Worm (Caenorhabditis elegans) whole organism, L4 larva: Measurements from ENCODE around the gene kcnl-1.

Source experiments
- F37D6.2 ChIP-seq: sonication (generic microtip); optimal IDR thresholded peaks from 2 replicates; lab custom pipeline; 2016; ENCODE audit warnings: mild to moderate bottlenecking, missing genetic modification characterization, missing compliant biosample characterization
- T20F7.1 ChIP-seq: fragments of 200-800 bp; sonication (Bioruptor generic); optimal IDR thresholded peaks from 2 replicates; lab custom pipeline; 2018; ENCODE audit warnings: mild to moderate bottlenecking, missing genetic modification characterization, missing compliant biosample characterization
- Y5F2A.4 ChIP-seq: fragments of 200-800 bp; sonication (Bioruptor generic); optimal IDR thresholded peaks from 2 replicates; lab custom pipeline; 2018; ENCODE audit warnings: mild to moderate bottlenecking, missing genetic modification characterization, missing compliant biosample characterization
- aha-1 ChIP-seq: fragments of 150-350 bp; peaks from one replicate; lab custom pipeline; 2014; ENCODE audit warnings: missing biosample characterization, missing genetic modification characterization
- ama-1 ChIP-seq: fragments of 150-350 bp; optimal IDR thresholded peaks from 2 replicates; lab custom pipeline; 2014; ENCODE audit warnings: inconsistent platforms, mixed read lengths
- arid-1 ChIP-seq: fragments of 200-800 bp; sonication (Bioruptor generic); conservative IDR thresholded peaks from 2 replicates; pipeline ENCODE4 v1.3.6; 2022; ENCODE audit warnings: missing genetic modification reagents, missing genetic modification characterization, missing compliant biosample characterization
- attf-4 ChIP-seq: sonication (generic microtip); optimal IDR thresholded peaks from 3 replicates; lab custom pipeline; 2017; ENCODE audit warnings: missing biosample characterization, missing genetic modification characterization
- ceh-82 ChIP-seq: sonication (generic microtip); optimal IDR thresholded peaks from 2 replicates; lab custom pipeline; 2017; ENCODE audit warnings: missing biosample characterization, missing genetic modification characterization
- cey-2 ChIP-seq: sonication (generic microtip); optimal IDR thresholded peaks from 3 replicates; lab custom pipeline; 2017; ENCODE audit warnings: missing genetic modification characterization, mild to moderate bottlenecking, missing compliant biosample characterization, antibody characterized with exemption, borderline replicate concordance; ENCODE audit not compliant: insufficient read depth
- daf-12 ChIP-seq: fragments of 150-350 bp; optimal IDR thresholded peaks from 2 replicates; lab custom pipeline; 2014; ENCODE audit warnings: missing biosample characterization, missing genetic modification reagents, missing genetic modification characterization
- daf-16 ChIP-seq, 3 experiments: sonication (generic microtip); optimal IDR thresholded peaks; 2 replicates each; lab custom pipeline; 2016 to 2017; ENCODE audit warnings: missing genetic modification characterization in 3 of 3, missing genetic modification reagents in 3 of 3, mild to moderate bottlenecking in 2 of 3, missing compliant biosample characterization in 2 of 3, missing biosample characterization in 1 of 3, moderate library complexity in 1 of 3
- daf-19 ChIP-seq: fragments of 200-800 bp; sonication (Bioruptor generic); conservative IDR thresholded peaks from 2 replicates; pipeline ENCODE4 v1.3.6; 2022; ENCODE audit warnings: missing genetic modification characterization, missing compliant biosample characterization
- dpl-1 ChIP-seq: fragments of 150-350 bp; optimal IDR thresholded peaks from 2 replicates; lab custom pipeline; 2014; ENCODE audit warnings: missing biosample characterization, missing genetic modification reagents, missing genetic modification characterization
- duxl-1 ChIP-seq: sonication (generic microtip); optimal IDR thresholded peaks from 2 replicates; lab custom pipeline; 2016; ENCODE audit warnings: mild to moderate bottlenecking, missing genetic modification characterization, moderate library complexity, missing compliant biosample characterization; ENCODE audit not compliant: poor library complexity
- dve-1 ChIP-seq: sonication (generic microtip); optimal IDR thresholded peaks from 2 replicates; lab custom pipeline; 2017; ENCODE audit warnings: antibody characterized with exemption, mild to moderate bottlenecking, missing genetic modification characterization, missing compliant biosample characterization; ENCODE audit not compliant: insufficient read depth
- egl-43 ChIP-seq: fragments of 200-800 bp; sonication (Bioruptor generic); IDR thresholded peaks from 2 replicates; pipeline ENCODE4 v1.3.6; 2022; ENCODE audit warnings: missing genetic modification reagents, missing genetic modification characterization, missing compliant biosample characterization
- fkh-10 ChIP-seq: fragments of 150-350 bp; optimal IDR thresholded peaks from 2 replicates; lab custom pipeline; 2014; ENCODE audit warnings: missing biosample characterization, missing genetic modification reagents, missing genetic modification characterization
- gei-8 ChIP-seq: fragments of 200-800 bp; sonication (Bioruptor generic); optimal IDR thresholded peaks from 2 replicates; lab custom pipeline; 2018; ENCODE audit warnings: mild to moderate bottlenecking, missing genetic modification characterization, missing compliant biosample characterization
- hlh-11 ChIP-seq: fragments of 200-800 bp; sonication (Bioruptor generic); optimal IDR thresholded peaks from 2 replicates; lab custom pipeline; 2018; ENCODE audit warnings: mild to moderate bottlenecking, missing genetic modification characterization, missing compliant biosample characterization
- jun-1 ChIP-seq: fragments of 150-350 bp; optimal IDR thresholded peaks from 2 replicates; lab custom pipeline; 2014; ENCODE audit warnings: missing biosample characterization, missing genetic modification reagents, missing genetic modification characterization
- lin-29 ChIP-seq: fragments of 200-800 bp; sonication (Bioruptor generic); IDR thresholded peaks from 2 replicates; pipeline ENCODE4 v1.3.6; 2022; ENCODE audit warnings: missing genetic modification reagents, missing genetic modification characterization, missing compliant biosample characterization
- lin-39 ChIP-seq: fragments of 150-350 bp; optimal IDR thresholded peaks from 2 replicates; lab custom pipeline; 2014; ENCODE audit warnings: missing biosample characterization, missing genetic modification reagents, missing genetic modification characterization
- lir-3 ChIP-seq: sonication (generic microtip); optimal IDR thresholded peaks from 2 replicates; lab custom pipeline; 2016; ENCODE audit warnings: mild to moderate bottlenecking, missing genetic modification characterization, missing compliant biosample characterization
- lsy-2 ChIP-seq, 2 experiments: fragments of 150-350 bp in 1 of 2; sonication (generic microtip) in 1 of 2; optimal IDR thresholded peaks; 2 replicates each; lab custom pipeline; 2014 to 2017; ENCODE audit warnings: missing biosample characterization in 2 of 2, missing genetic modification characterization in 2 of 2
- madf-5 ChIP-seq, 2 experiments: fragments of 200-800 bp; sonication (Bioruptor generic); IDR thresholded peaks; 2 replicates each; pipeline ENCODE4 v1.3.6; 2022; ENCODE audit warnings: missing compliant biosample characterization in 2 of 2, missing genetic modification characterization in 2 of 2
- madf-9 ChIP-seq: fragments of 200-800 bp; sonication (Bioruptor generic); conservative IDR thresholded peaks from 2 replicates; pipeline ENCODE4 v1.3.6; 2022; ENCODE audit warnings: missing genetic modification reagents, missing genetic modification characterization, missing compliant biosample characterization
- mdt-29 ChIP-seq: fragments of 200-800 bp; sonication (Bioruptor generic); IDR thresholded peaks from 2 replicates; pipeline ENCODE4 v1.3.6; 2022; ENCODE audit warnings: missing genetic modification reagents, missing genetic modification characterization, missing compliant biosample characterization
- mep-1 ChIP-seq: fragments of 150-350 bp; sonication (generic microtip); optimal IDR thresholded peaks from 3 replicates; lab custom pipeline; 2014; ENCODE audit warnings: missing biosample characterization, missing genetic modification characterization
- mxl-2 ChIP-seq: fragments of 200-800 bp; sonication (Bioruptor generic); conservative IDR thresholded peaks from 2 replicates; pipeline ENCODE4 v1.3.6; 2022; ENCODE audit warnings: missing genetic modification reagents, missing genetic modification characterization, missing compliant biosample characterization
- mxl-3 ChIP-seq: fragments of 200-800 bp; sonication (Bioruptor generic); optimal IDR thresholded peaks from 2 replicates; lab custom pipeline; 2018; ENCODE audit warnings: mild to moderate bottlenecking, missing genetic modification characterization, missing compliant biosample characterization
- nhr-10 ChIP-seq: fragments of 150-350 bp; optimal IDR thresholded peaks from 2 replicates; lab custom pipeline; 2014; ENCODE audit warnings: missing biosample characterization, missing genetic modification characterization
- nhr-11 ChIP-seq: fragments of 150-350 bp; optimal IDR thresholded peaks from 2 replicates; lab custom pipeline; 2014; ENCODE audit warnings: missing biosample characterization, missing genetic modification characterization
- nhr-25 ChIP-seq: sonication (generic microtip); optimal IDR thresholded peaks from 2 replicates; lab custom pipeline; 2017; ENCODE audit warnings: missing genetic modification characterization, mild to moderate bottlenecking, missing compliant biosample characterization, antibody characterized with exemption, moderate library complexity, borderline replicate concordance; ENCODE audit not compliant: insufficient read depth
- nhr-41 ChIP-seq: fragments of 200-800 bp; sonication (Bioruptor generic); IDR thresholded peaks from 2 replicates; pipeline ENCODE4 v1.3.6; 2022; ENCODE audit warnings: missing genetic modification reagents, missing genetic modification characterization, missing compliant biosample characterization
- nhr-42 ChIP-seq: fragments of 200-800 bp; sonication (Bioruptor generic); IDR thresholded peaks from 2 replicates; pipeline ENCODE4 v1.3.6; 2022; ENCODE audit warnings: missing genetic modification characterization, missing compliant biosample characterization
- nhr-48 ChIP-seq: sonication (generic microtip); optimal IDR thresholded peaks from 2 replicates; lab custom pipeline; 2016; ENCODE audit warnings: mild to moderate bottlenecking, missing genetic modification characterization, missing compliant biosample characterization
- nhr-6 ChIP-seq: fragments of 150-350 bp; optimal IDR thresholded peaks from 2 replicates; lab custom pipeline; 2014; ENCODE audit warnings: missing biosample characterization, missing genetic modification characterization
- nhr-77 ChIP-seq: fragments of 150-350 bp; optimal IDR thresholded peaks from 2 replicates; lab custom pipeline; 2014; ENCODE audit warnings: missing biosample characterization, missing genetic modification characterization
- saeg-2 ChIP-seq: fragments of 200-800 bp; sonication (Bioruptor generic); IDR thresholded peaks from 2 replicates; pipeline ENCODE4 v1.3.6; 2022; ENCODE audit warnings: missing genetic modification reagents, missing genetic modification characterization, missing compliant biosample characterization
- sdz-12 ChIP-seq: fragments of 200-800 bp; sonication (Bioruptor generic); optimal IDR thresholded peaks from 2 replicates; lab custom pipeline; 2018; ENCODE audit warnings: mild to moderate bottlenecking, missing genetic modification characterization, missing compliant biosample characterization
- set-16 ChIP-seq: fragments of 200-800 bp; sonication (Bioruptor generic); IDR thresholded peaks from 2 replicates; pipeline ENCODE4 v1.3.6; 2022; ENCODE audit warnings: missing genetic modification reagents, missing genetic modification characterization, missing compliant biosample characterization
- spr-1 ChIP-seq: sonication (generic microtip); optimal IDR thresholded peaks from 2 replicates; lab custom pipeline; 2016; ENCODE audit warnings: mild to moderate bottlenecking, missing genetic modification characterization, missing compliant biosample characterization
- unc-62 ChIP-seq, 3 experiments: fragments of 150-350 bp in 1 of 3; sonication (generic microtip); optimal IDR thresholded peaks in 2 of 3; peaks in 1 of 3; 1 replicate in 1 of 3; 2 replicates in 2 of 3; lab custom pipeline; 2014 to 2017; ENCODE audit warnings: missing biosample characterization in 3 of 3, missing genetic modification characterization in 3 of 3, missing genetic modification reagents in 3 of 3, missing genotype in 1 of 3
- zfp-3 ChIP-seq: fragments of 200-800 bp; sonication (Bioruptor generic); conservative IDR thresholded peaks from 2 replicates; pipeline ENCODE4 v1.3.6; 2022; ENCODE audit warnings: missing genetic modification reagents, missing genetic modification characterization, missing compliant biosample characterization
- zip-2 ChIP-seq: fragments of 150-350 bp; optimal IDR thresholded peaks from 2 replicates; lab custom pipeline; 2014; ENCODE audit warnings: missing biosample characterization, missing genetic modification characterization
- ztf-11 ChIP-seq: fragments of 150-350 bp; optimal IDR thresholded peaks from 2 replicates; lab custom pipeline; 2014; ENCODE audit warnings: missing biosample characterization, missing genetic modification characterization

kcnl-1 gene

DNA sequence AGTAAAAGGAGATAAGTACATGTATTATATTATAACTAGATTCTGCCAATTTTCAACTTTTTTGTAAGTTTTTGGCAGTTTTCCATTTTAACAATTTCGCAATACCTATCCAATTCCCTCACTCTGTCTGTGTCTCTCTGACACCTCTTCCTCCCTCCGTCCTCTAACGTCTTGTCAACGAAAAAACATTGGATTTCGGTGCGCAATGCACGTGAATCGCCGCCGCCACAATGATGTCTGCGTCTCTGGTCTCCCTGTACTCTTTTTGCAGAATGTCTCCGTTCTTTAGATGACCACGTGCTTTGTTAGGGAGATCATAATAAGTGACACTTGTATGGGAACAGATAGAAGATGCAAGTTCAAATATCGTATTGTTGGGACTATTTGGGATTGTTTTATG, 36.0 kb upstream of the kcnl-1 start (continued):
- TF ChIP-seq cey-2 (tag; lab: Kevin White, UChicago), result peak; percentile 93
- peak; percentile 60 for TF ChIP-seq set-16
- no peak for TF ChIP-seq arid-1
- TF ChIP-seq unc-62 (GFP tag; optimal IDR thresholded peaks at IDR 0.05 in 1 of 2; lab: Kevin White, UChicago), result peak in 1 of 2 experiments; percentile 100
- TF ChIP-seq unc-62 (tag; optimal IDR thresholded peaks at IDR 0.05; lab: Kevin White, UChicago), result peak; percentile 83
- TF ChIP-seq mxl-3 (GFP tag; lab: Kevin White, UChicago), result peak; percentile 97
- peak; percentile 90 for TF ChIP-seq nhr-77 (tag; lab: Kevin White, UChicago)
- peak; percentile 82 for TF ChIP-seq fkh-10 (GFP tag; lab: Kevin White, UChicago)
- TF ChIP-seq nhr-25 (tag; lab: Kevin White, UChicago), result peak; percentile 95
- TF ChIP-seq lir-3 (tag; lab: Kevin White, UChicago), result no peak
- TF ChIP-seq attf-4 (tag; lab: Kevin White, UChicago), result no peak
- TF ChIP-seq aha-1 (tag; lab: Kevin White, UChicago), result peak; percentile 99
- TF ChIP-seq mdt-29, result peak; percentile 84
- peak in 1 of 2 experiments; percentile 66; a peak in 1 of 4 replicates for TF ChIP-seq madf-5 (GFP tag; IDR thresholded peaks at IDR 0.05; lab: Robert Waterston, UW)
- TF ChIP-seq nhr-42 (GFP tag; lab: Robert Waterston, UW), result peak; percentile 82
- TF ChIP-seq nhr-11 (tag; lab: Kevin White, UChicago), result peak; percentile 97
- TF ChIP-seq mxl-2 (GFP tag; lab: Robert Waterston, UW), result peak; percentile 99
- TF ChIP-seq egl-43 (GFP tag; lab: Robert Waterston, UW), result no peak
- no peak for TF ChIP-seq sdz-12
- peak; percentile 26 for TF ChIP-seq ama-1 (lab: Kevin White, UChicago)
- TF ChIP-seq jun-1 (tag; lab: Kevin White, UChicago), result peak; percentile 37
- no peak for TF ChIP-seq ceh-82 (tag; lab: Kevin White, UChicago)
- peak; percentile 98 for TF ChIP-seq hlh-11
- TF ChIP-seq zfp-3 (GFP tag; lab: Robert Waterston, UW), result no peak
- peak; percentile 75 for TF ChIP-seq spr-1
- peak; percentile 50 for TF ChIP-seq dpl-1
- no peak for TF ChIP-seq Y5F2A.4
- peak; percentile 76 to 90 for TF ChIP-seq lsy-2 (tag; optimal IDR thresholded peaks at IDR 0.05; lab: Kevin White, UChicago)
- TF ChIP-seq nhr-6 (tag; lab: Kevin White, UChicago), result peak; percentile 50
- TF ChIP-seq T20F7.1 (GFP tag; lab: Kevin White, UChicago), result peak; percentile 75
- TF ChIP-seq lin-39 (tag; lab: Kevin White, UChicago), result no peak
- no peak for TF ChIP-seq daf-12
- TF ChIP-seq zip-2 (tag; lab: Kevin White, UChicago), result peak; percentile 51
- peak; percentile 73 for TF ChIP-seq madf-9 (GFP tag; lab: Robert Waterston, UW)
- TF ChIP-seq nhr-48 (tag; lab: Kevin White, UChicago), result peak; percentile 99
- TF ChIP-seq ztf-11, result no peak
- TF ChIP-seq saeg-2, result peak; percentile 96
- peak; percentile 24 to 82 for TF ChIP-seq daf-16 (GFP tag; optimal IDR thresholded peaks at IDR 0.05; lab: Kevin White, UChicago)
- peak; percentile 84 for TF ChIP-seq daf-16 (tag; optimal IDR thresholded peaks at IDR 0.05; lab: Kevin White, UChicago)
- TF ChIP-seq lin-29 (GFP tag; lab: Robert Waterston, UW), result peak; percentile 79
- TF ChIP-seq mep-1 (tag; lab: Kevin White, UChicago), result peak; percentile 94
- TF ChIP-seq nhr-41 (GFP tag; lab: Robert Waterston, UW), result peak; percentile 79; the same call in 1 of the 2 replicates
- peak; percentile 74; the same call in 1 of the 2 replicates for TF ChIP-seq daf-19 (GFP tag; lab: Robert Waterston, UW)
- TF ChIP-seq duxl-1 (tag; lab: Kevin White, UChicago), result peak; percentile 73
- TF ChIP-seq gei-8 (GFP tag; lab: Kevin White, UChicago), result peak; percentile 97
- TF ChIP-seq nhr-10 (tag; lab: Kevin White, UChicago), result peak; percentile 47
- TF ChIP-seq dve-1 (tag; lab: Kevin White, UChicago), result peak; percentile 99
- TF ChIP-seq F37D6.2, result peak; percentile 71
